Worm (Caenorhabditis elegans) whole organism, late embryonic: Measurements from ENCODE around the gene srx-125.

Experiments
- C38D4.7 ChIP-seq: fragments of 200-800 bp; sonication (Bioruptor generic); optimal IDR thresholded peaks from 2 replicates; lab custom pipeline; 2018; ENCODE audit warnings: mild to moderate bottlenecking, missing genetic modification characterization, moderate library complexity, missing compliant biosample characterization
- K02D7.2 ChIP-seq: sonication (generic microtip); optimal IDR thresholded peaks from 2 replicates; lab custom pipeline; 2017; ENCODE audit warnings: mild to moderate bottlenecking, missing genetic modification characterization, missing compliant biosample characterization
- K09A11.1 ChIP-seq: sonication (generic microtip); optimal IDR thresholded peaks from 2 replicates; lab custom pipeline; 2017; ENCODE audit warnings: antibody characterized with exemption, mild to moderate bottlenecking, missing genetic modification characterization, missing compliant biosample characterization; ENCODE audit not compliant: insufficient read depth
- ama-1 ChIP-seq: fragments of 150-350 bp; optimal IDR thresholded peaks from 2 replicates; lab custom pipeline; 2014
- elt-4 ChIP-seq: sonication (generic microtip); optimal IDR thresholded peaks from 2 replicates; lab custom pipeline; 2016; ENCODE audit warnings: missing genetic modification characterization, missing compliant biosample characterization
- fkh-10 ChIP-seq: fragments of 150-350 bp; optimal IDR thresholded peaks from 2 replicates; lab custom pipeline; 2014; ENCODE audit warnings: missing biosample characterization, missing genetic modification reagents, missing genetic modification characterization
- gmeb-2 ChIP-seq: sonication (generic microtip); optimal IDR thresholded peaks from 2 replicates; lab custom pipeline; 2016; ENCODE audit warnings: missing genetic modification characterization, inconsistent platforms, missing compliant biosample characterization
- mec-3 ChIP-seq: sonication (generic microtip); optimal IDR thresholded peaks from 2 replicates; lab custom pipeline; 2016; ENCODE audit warnings: borderline replicate concordance, missing genetic modification characterization, missing compliant biosample characterization
- pqm-1 ChIP-seq: sonication (generic microtip); optimal IDR thresholded peaks from 2 replicates; lab custom pipeline; 2016; ENCODE audit warnings: missing genetic modification characterization, missing compliant biosample characterization
- tbx-2 ChIP-seq: sonication (generic microtip); optimal IDR thresholded peaks from 2 replicates; lab custom pipeline; 2016; ENCODE audit warnings: missing genetic modification characterization, missing compliant biosample characterization
- ttx-3 ChIP-seq: sonication (generic microtip); optimal IDR thresholded peaks from 2 replicates; lab custom pipeline; 2016; ENCODE audit warnings: missing genetic modification reagents, missing genetic modification characterization, missing compliant biosample characterization

DNA sequence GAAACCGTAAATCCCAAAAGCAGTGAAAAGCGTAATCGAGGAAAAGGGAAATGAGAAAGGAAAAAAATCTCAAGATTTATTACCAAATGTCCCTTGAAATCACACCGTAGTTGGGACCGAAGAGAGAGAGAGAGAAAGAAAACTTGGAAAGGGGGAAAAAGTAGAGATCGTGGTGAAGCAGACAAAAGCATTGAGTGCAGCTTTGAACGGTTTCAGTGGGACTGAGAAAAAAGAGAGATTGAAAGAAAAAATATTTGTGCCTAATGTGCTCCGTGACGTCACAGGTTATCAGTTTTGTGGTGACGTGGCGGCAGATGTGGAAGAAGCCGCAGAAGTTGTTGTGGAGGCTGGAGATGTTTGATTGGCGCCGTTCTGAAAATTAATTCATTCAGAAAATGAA, 3.1 kb downstream of the srx-125 start:
- TF ChIP-seq gmeb-2 (tag; lab: Kevin White, UChicago): no peak
- no peak for TF ChIP-seq tbx-2 (tag; lab: Kevin White, UChicago)
- no peak for TF ChIP-seq ttx-3 (tag; lab: Kevin White, UChicago)
- TF ChIP-seq mec-3 (tag; lab: Kevin White, UChicago): no peak
- TF ChIP-seq pqm-1 (tag; lab: Kevin White, UChicago): no peak
- no peak for TF ChIP-seq K02D7.2 (tag; lab: Kevin White, UChicago)
- no peak for TF ChIP-seq ama-1 (lab: Kevin White, UChicago)
- no peak for TF ChIP-seq elt-4
- no peak for TF ChIP-seq fkh-10 (GFP tag; lab: Kevin White, UChicago)
- no peak for TF ChIP-seq C38D4.7 (GFP tag; lab: Kevin White, UChicago)
- TF ChIP-seq K09A11.1 (tag; lab: Kevin White, UChicago): no peak
